Worm (Caenorhabditis elegans) whole organism, L1 larva: ENCODE results near the gene ZK669.5.

Experiments used
- aha-1 ChIP-seq: fragments of 150-350 bp; optimal IDR thresholded peaks from 2 replicates; lab custom pipeline; 2014; ENCODE audit warnings: missing biosample characterization, missing genetic modification characterization
- hlh-17 ChIP-seq: fragments of 200-800 bp; sonication (Bioruptor generic); optimal IDR thresholded peaks from 2 replicates; lab custom pipeline; 2018; ENCODE audit warnings: missing genetic modification characterization, mild to moderate bottlenecking, missing compliant biosample characterization, moderate library complexity, borderline replicate concordance
- irx-1 ChIP-seq: sonication (generic microtip); optimal IDR thresholded peaks from 2 replicates; lab custom pipeline; 2016; ENCODE audit warnings: missing genetic modification characterization, missing compliant biosample characterization
- lin-15B ChIP-seq: fragments of 150-350 bp; sonication (generic microtip); optimal IDR thresholded peaks from 3 replicates; lab custom pipeline; 2014; ENCODE audit warnings: missing biosample characterization, missing genetic modification characterization
- nhr-47 ChIP-seq: sonication (generic microtip); optimal IDR thresholded peaks from 2 replicates; lab custom pipeline; 2016; ENCODE audit warnings: mild to moderate bottlenecking, missing genetic modification characterization, moderate library complexity, missing compliant biosample characterization
- nhr-77 ChIP-seq: fragments of 150-350 bp; optimal IDR thresholded peaks from 2 replicates; lab custom pipeline; 2014; ENCODE audit warnings: missing biosample characterization, missing genetic modification characterization
- pqm-1 ChIP-seq: sonication (generic microtip); optimal IDR thresholded peaks from 3 replicates; lab custom pipeline; 2017; ENCODE audit warnings: missing biosample characterization, missing genetic modification characterization
- sup-37 ChIP-seq: fragments of 200-800 bp; sonication (Bioruptor generic); optimal IDR thresholded peaks from 2 replicates; lab custom pipeline; 2018; ENCODE audit warnings: mild to moderate bottlenecking, missing genetic modification characterization, missing compliant biosample characterization
- zag-1 ChIP-seq: fragments of 150-350 bp; optimal IDR thresholded peaks from 2 replicates; lab custom pipeline; 2014; ENCODE audit warnings: missing biosample characterization, missing genetic modification characterization
- ztf-11 ChIP-seq, 2 experiments: sonication (generic microtip); optimal IDR thresholded peaks; 2 replicates each; lab custom pipeline; 2016 to 2017; ENCODE audit warnings: missing genetic modification characterization in 2 of 2, missing biosample characterization in 1 of 2, missing compliant biosample characterization in 1 of 2

DNA sequence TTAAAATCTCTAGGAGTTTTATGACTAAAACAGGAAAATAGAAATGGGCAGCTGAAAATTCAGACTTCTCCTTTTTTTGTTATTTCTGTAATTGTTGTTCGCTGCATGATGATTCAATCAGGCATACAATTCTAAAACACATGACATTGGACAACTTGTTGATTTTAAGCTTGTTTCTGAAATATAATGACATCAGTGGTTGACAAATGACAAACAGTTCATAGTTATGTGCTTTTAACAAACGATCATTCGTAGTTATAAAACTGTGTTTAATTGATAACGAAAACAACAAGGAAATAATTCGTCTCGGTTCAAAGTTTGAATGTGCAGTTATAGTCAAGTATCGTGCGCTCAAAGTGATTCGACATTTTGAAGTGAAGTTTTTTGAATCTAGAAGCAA, 1.6 kb upstream of the ZK669.5 start:
- TF ChIP-seq hlh-17 (GFP tag; lab: Kevin White, UChicago) (no peak), lin-15B (no peak), ztf-11 (tag; optimal IDR thresholded peaks at IDR 0.05; lab: Kevin White, UChicago) (no peak), nhr-77 (tag; lab: Kevin White, UChicago) (no peak), pqm-1 (tag; lab: Kevin White, UChicago) (no peak), aha-1 (tag; lab: Kevin White, UChicago) (no peak), sup-37 (GFP tag; lab: Kevin White, UChicago) (no peak), nhr-47 (tag; lab: Kevin White, UChicago) (no peak), irx-1 (tag; lab: Kevin White, UChicago) (no peak), zag-1 (tag; lab: Kevin White, UChicago) (no peak)
